Fruit fly (Drosophila melanogaster) whole organism, wandering third instar larva: ENCODE measurements around the gene Nprl2.

Experiments used
- Dfd ChIP-seq: fragments of >200 bp; optimal IDR thresholded peaks from 2 replicates; lab custom pipeline; 2017; ENCODE audit warnings: missing biosample characterization, missing genetic modification characterization
- Hr83 ChIP-seq: fragments of 200-300 bp; sonication (Bioruptor generic); optimal IDR thresholded peaks from 2 replicates; lab custom pipeline; 2016; ENCODE audit warnings: missing biosample characterization, mild to moderate bottlenecking, missing genetic modification characterization, moderate library complexity; ENCODE audit not compliant: poor library complexity, severe bottlenecking
- Rel ChIP-seq, 2 experiments: fragments of 200-800 bp; sonication (Bioruptor generic) in 1 of 2; optimal IDR thresholded peaks; 2 replicates in 1 of 2; 3 replicates in 1 of 2; lab custom pipeline; 2016 to 2019; ENCODE audit warnings: mild to moderate bottlenecking in 2 of 2, missing biosample characterization in 2 of 2, missing genetic modification characterization in 2 of 2, moderate library complexity in 1 of 2
- psq ChIP-seq: fragments of 200-800 bp; sonication (Bioruptor generic); optimal IDR thresholded peaks from 3 replicates; lab custom pipeline; 2017; ENCODE audit warnings: missing biosample characterization, mild to moderate bottlenecking, missing genetic modification characterization, moderate library complexity

DNA sequence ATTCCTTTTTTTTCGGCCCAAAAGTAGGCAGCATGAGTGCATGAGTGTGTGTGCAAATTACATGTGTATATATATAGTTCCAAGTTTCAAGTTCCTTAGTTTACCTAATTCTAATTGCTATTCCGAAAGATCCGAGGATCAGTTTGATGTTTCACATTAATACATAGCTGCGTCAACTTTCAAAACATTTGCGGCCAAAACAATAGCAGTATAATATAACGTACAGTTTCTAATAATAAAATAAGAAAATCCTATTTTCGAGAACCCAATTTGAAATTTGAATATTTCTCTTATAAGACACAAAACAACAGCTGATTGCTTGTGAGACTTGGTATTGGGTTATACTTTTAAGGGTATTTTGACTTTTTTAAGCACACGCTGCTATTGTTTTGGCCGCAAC lies 45.1 kb downstream of the Nprl2 start:
- no peak for TF ChIP-seq psq (GFP tag; lab: Kevin White, UChicago)
- TF ChIP-seq Rel (GFP tag; optimal IDR thresholded peaks at IDR 0.05; lab: Kevin White, UChicago) = no peak
- no peak for TF ChIP-seq Rel (tag; optimal IDR thresholded peaks at IDR 0.05; lab: Kevin White, UChicago)
- no peak for TF ChIP-seq Hr83
- no peak for TF ChIP-seq Dfd
